Fruit fly (Drosophila melanogaster) whole organism, embryonic: ENCODE data around the gene CG2901.

ENCODE experiments used
- CG11504 ChIP-seq: fragments of 200-800 bp; sonication (Bioruptor generic); optimal IDR thresholded peaks from 3 replicates; lab custom pipeline; 2019; ENCODE audit warnings: missing biosample characterization, mild to moderate bottlenecking, missing genetic modification characterization, moderate library complexity
- CG1602 ChIP-seq: fragments of 200-800 bp; sonication (Bioruptor generic); optimal IDR thresholded peaks from 3 replicates; lab custom pipeline; 2016; ENCODE audit warnings: missing biosample characterization, missing genetic modification characterization
- CG16815 ChIP-seq: fragments of 200-800 bp; sonication (Bioruptor generic); optimal IDR thresholded peaks from 3 replicates; lab custom pipeline; 2017; ENCODE audit warnings: missing biosample characterization, mild to moderate bottlenecking, missing genetic modification characterization
- CG18619 ChIP-seq: fragments of 200-800 bp; sonication (Bioruptor generic); optimal IDR thresholded peaks from 3 replicates; lab custom pipeline; 2017; ENCODE audit warnings: missing biosample characterization, mild to moderate bottlenecking, missing genetic modification characterization
- CG6683 ChIP-seq: fragments of 200-800 bp; sonication (Bioruptor generic); optimal IDR thresholded peaks from 2 replicates; lab custom pipeline; 2017; ENCODE audit warnings: missing biosample characterization, mild to moderate bottlenecking, missing genetic modification characterization, missing genetic modification reagents
- Hsf ChIP-seq: fragments of 200-800 bp; sonication (Bioruptor generic); optimal IDR thresholded peaks from 3 replicates; lab custom pipeline; 2016; ENCODE audit warnings: missing biosample characterization, missing genetic modification characterization
- Stat92E ChIP-seq, 3 experiments: fragments of >200 bp in 2 of 3; fragments of 200-800 bp in 1 of 3; sonication (Bioruptor generic) in 1 of 3; optimal IDR thresholded peaks; 2 replicates each; lab custom pipeline; 2017 to 2019; ENCODE audit warnings: missing biosample characterization in 3 of 3, missing genetic modification characterization in 3 of 3, mild to moderate bottlenecking in 1 of 3, moderate library complexity in 1 of 3
- al ChIP-seq: fragments of 200-800 bp; sonication (Bioruptor generic); IDR thresholded peaks from 2 replicates; pipeline ENCODE4 v1.3.6; 2022; ENCODE audit warnings: missing biosample characterization, missing genetic modification characterization
- caup ChIP-seq: fragments of 200-800 bp; sonication (Bioruptor generic); optimal IDR thresholded peaks from 3 replicates; lab custom pipeline; 2017; ENCODE audit warnings: missing biosample characterization, mild to moderate bottlenecking, missing genetic modification characterization, moderate library complexity; ENCODE audit not compliant: severe bottlenecking
- crp ChIP-seq, 2 experiments: fragments of 200-800 bp; sonication (Bioruptor generic); optimal IDR thresholded peaks; 2 replicates in 1 of 2; 3 replicates in 1 of 2; lab custom pipeline; 2017; ENCODE audit warnings: missing biosample characterization in 2 of 2, missing genetic modification characterization in 2 of 2, mild to moderate bottlenecking in 1 of 2, moderate library complexity in 1 of 2
- eyg ChIP-seq: fragments of 200-800 bp; sonication (Bioruptor generic); optimal IDR thresholded peaks from 3 replicates; lab custom pipeline; 2016; ENCODE audit warnings: missing biosample characterization, missing genetic modification characterization

DNA sequence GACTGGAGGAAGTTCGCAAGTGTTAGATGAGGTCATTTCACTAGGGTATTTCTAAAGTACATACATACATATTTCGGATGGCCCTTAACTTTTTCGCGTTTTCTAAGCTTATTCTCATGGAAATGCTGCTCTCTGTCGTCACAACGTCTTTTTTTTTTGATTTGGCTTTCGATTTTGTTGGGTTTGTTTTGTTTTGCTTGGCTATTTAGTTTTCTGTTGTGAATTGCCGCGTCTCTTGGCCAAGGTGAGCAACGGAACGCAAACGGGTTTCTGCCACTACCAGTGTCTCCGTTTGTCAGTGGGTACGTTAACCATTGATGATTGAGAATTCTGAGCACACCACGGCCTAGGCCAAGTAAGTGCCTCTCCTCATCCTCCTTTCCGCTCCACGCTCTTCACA, 38.1 kb downstream of the CG2901 start:
- TF ChIP-seq CG1602, result no peak
- TF ChIP-seq eyg (GFP tag; lab: Kevin White, UChicago), result no peak
- no peak for TF ChIP-seq crp (GFP tag; optimal IDR thresholded peaks at IDR 0.05; lab: Kevin White, UChicago)
- TF ChIP-seq CG6683 (GFP tag; lab: Kevin White, UChicago), result no peak
- no peak for TF ChIP-seq CG11504 (tag; lab: Kevin White, UChicago)
- TF ChIP-seq al, result no peak
- TF ChIP-seq caup (GFP tag; lab: Kevin White, UChicago), result no peak
- no peak for TF ChIP-seq Stat92E (GFP tag; optimal IDR thresholded peaks at IDR 0.05; lab: Kevin White, UChicago)
- TF ChIP-seq Hsf (GFP tag; lab: Kevin White, UChicago), result no peak
- no peak for TF ChIP-seq CG16815
- TF ChIP-seq CG18619 (GFP tag; lab: Kevin White, UChicago), result no peak
